Worm (Caenorhabditis elegans): ENCODE results near the gene nhr-152.

Gene nhr-152

DNA sequence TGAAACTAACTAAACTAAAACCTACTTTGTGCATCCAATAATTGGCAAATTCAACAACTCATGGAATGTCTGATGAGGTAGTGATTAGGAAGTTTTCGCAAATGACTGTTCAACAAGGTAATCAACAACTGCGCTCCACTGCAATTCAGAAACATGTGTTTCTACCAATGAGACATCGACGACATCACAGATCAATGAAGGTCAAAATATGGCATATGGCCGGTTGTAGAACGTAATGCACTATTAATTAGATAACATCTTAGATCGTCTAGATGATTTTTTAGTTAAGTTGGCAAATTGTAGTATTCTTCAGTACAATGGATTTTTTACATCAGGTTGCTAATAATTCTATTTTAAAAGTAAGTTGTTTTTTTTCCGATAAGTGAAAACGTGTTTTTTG is at the start of gene nhr-152, which contains the start of gene nhr-94:
TSS of gene nhr-152 (plus strand) at position 162 of the 400 bp plus-strand sequence.
TSS of gene nhr-94 (minus strand) at position 147 of the 400 bp plus-strand sequence.
- no peak for TF ChIP-seq F13H6.1 (tag; optimal IDR thresholded peaks at IDR 0.05)
- no peak for TF ChIP-seq ZK546.5 (tag; optimal IDR thresholded peaks at IDR 0.05)
- no peak for TF ChIP-seq unc-39 (tag; optimal IDR thresholded peaks at IDR 0.05)
- TF ChIP-seq egl-27 (tag; optimal IDR thresholded peaks at IDR 0.05): no peak
- TF ChIP-seq ceh-82 (tag; optimal IDR thresholded peaks at IDR 0.05): no peak
- no peak for TF ChIP-seq R02D3.7 (tag; optimal IDR thresholded peaks at IDR 0.05)
- TF ChIP-seq snpc-4 (tag; optimal IDR thresholded peaks at IDR 0.05): no peak
- TF ChIP-seq nhr-237 (tag; optimal IDR thresholded peaks at IDR 0.05): no peak
- TF ChIP-seq dmd-4 (tag; optimal IDR thresholded peaks at IDR 0.05): no peak
- peak; percentile 6 for TF ChIP-seq fos-1 (tag; optimal IDR thresholded peaks at IDR 0.05)
- TF ChIP-seq skn-1 (tag; optimal IDR thresholded peaks at IDR 0.05): no peak
- no peak for TF ChIP-seq ztf-4 (tag; optimal IDR thresholded peaks at IDR 0.05)
- TF ChIP-seq nhr-6 (tag; optimal IDR thresholded peaks at IDR 0.05): no peak
- no peak for TF ChIP-seq nhr-23 (tag; optimal IDR thresholded peaks at IDR 0.05)
- TF ChIP-seq ama-1 (optimal IDR thresholded peaks at IDR 0.05): no peak
- TF ChIP-seq mbf-1 (tag; optimal IDR thresholded peaks at IDR 0.05): no peak
- no peak for TF ChIP-seq C34F6.9 (tag; optimal IDR thresholded peaks at IDR 0.05)
- no peak for TF ChIP-seq nhr-129 (tag; optimal IDR thresholded peaks at IDR 0.05)
- TF ChIP-seq elt-3 (tag; optimal IDR thresholded peaks at IDR 0.05): no peak
- TF ChIP-seq blmp-1 (tag; optimal IDR thresholded peaks at IDR 0.05; ENCODE audit: insufficient read depth): no peak
- no peak for TF ChIP-seq lin-11 (tag; optimal IDR thresholded peaks at IDR 0.05)
- TF ChIP-seq sma-9 (GFP tag; optimal IDR thresholded peaks at IDR 0.05): peak; percentile 82
- no peak for TF ChIP-seq sma-9 (tag; optimal IDR thresholded peaks at IDR 0.05)
- TF ChIP-seq nhr-25 (tag; optimal IDR thresholded peaks at IDR 0.05): peak; percentile 77
- TF ChIP-seq mdl-1 (tag; optimal IDR thresholded peaks at IDR 0.05): no peak
- no peak for TF ChIP-seq alr-1 (tag; optimal IDR thresholded peaks at IDR 0.05)
- TF ChIP-seq zag-1 (tag; optimal IDR thresholded peaks at IDR 0.05): no peak
- no peak for TF ChIP-seq aly-2 (tag; optimal IDR thresholded peaks at IDR 0.05)
- TF ChIP-seq gmeb-1 (tag; optimal IDR thresholded peaks at IDR 0.05): no peak
- TF ChIP-seq lin-13 (GFP tag; optimal IDR thresholded peaks at IDR 0.05): no peak
- no peak for TF ChIP-seq lsy-2 (tag; optimal IDR thresholded peaks at IDR 0.05)
- peak; percentile 11 for TF ChIP-seq elt-1 (tag; optimal IDR thresholded peaks at IDR 0.05)

DNA sequence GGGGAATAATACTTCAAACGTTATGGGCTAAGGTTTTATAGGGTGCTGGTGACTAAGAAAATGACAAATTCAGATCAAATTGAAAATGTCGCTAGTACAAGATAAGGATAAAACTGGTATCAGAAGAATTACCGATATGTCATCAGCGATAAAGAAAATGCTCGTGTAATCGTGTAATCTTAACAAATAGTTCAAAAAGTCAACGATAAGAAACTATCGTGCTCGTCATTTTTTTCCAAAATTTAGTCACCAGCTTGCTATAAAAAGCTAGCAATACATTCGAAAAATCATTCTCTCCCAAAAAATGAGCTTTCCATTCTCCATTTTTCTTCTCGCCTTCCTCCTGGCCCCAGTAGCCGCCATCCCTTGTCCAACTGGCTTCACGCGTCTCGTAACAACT is 48.3 kb upstream of the nhr-152 start, which contains the start of gene clec-45:
TSS of gene clec-45 (plus strand) at position 301 of the 400 bp plus-strand sequence.
- no peak for TF ChIP-seq sma-9 (GFP tag; optimal IDR thresholded peaks at IDR 0.05)
- no peak for TF ChIP-seq sma-9 (tag; optimal IDR thresholded peaks at IDR 0.05)
- TF ChIP-seq mdl-1 (tag; optimal IDR thresholded peaks at IDR 0.05): no peak
- no peak for TF ChIP-seq elt-3 (tag; optimal IDR thresholded peaks at IDR 0.05)
- TF ChIP-seq lin-11 (tag; optimal IDR thresholded peaks at IDR 0.05): no peak
- no peak for TF ChIP-seq nhr-10 (tag; optimal IDR thresholded peaks at IDR 0.05)
- no peak for TF ChIP-seq elt-1 (tag; optimal IDR thresholded peaks at IDR 0.05)
- TF ChIP-seq nhr-6 (tag; optimal IDR thresholded peaks at IDR 0.05): no peak
- no peak for TF ChIP-seq nhr-11 (tag; optimal IDR thresholded peaks at IDR 0.05)
- TF ChIP-seq ceh-16 (tag; optimal IDR thresholded peaks at IDR 0.05): no peak
- TF ChIP-seq sem-4 (tag; optimal IDR thresholded peaks at IDR 0.05): no peak

DNA sequence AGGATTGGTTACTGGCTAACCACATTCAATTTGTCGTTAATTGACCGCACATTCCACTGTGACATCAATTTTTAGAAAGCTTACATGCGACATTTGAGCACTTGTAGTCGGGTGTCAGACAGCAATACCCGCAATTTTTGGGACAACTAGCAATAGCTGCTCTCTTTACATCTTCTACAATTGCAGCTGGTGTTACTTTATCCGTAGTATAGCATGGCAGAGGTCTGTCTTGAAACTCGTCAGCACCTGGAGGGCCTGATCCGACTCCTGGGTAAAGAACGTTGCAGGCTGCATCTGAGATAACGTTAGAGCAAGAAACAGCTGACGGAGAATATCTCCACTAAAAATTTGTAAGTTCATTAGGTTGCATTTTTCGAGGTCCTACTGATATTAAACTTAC is 46.8 kb upstream of the nhr-152 start:
- TF ChIP-seq mdl-1 (tag; optimal IDR thresholded peaks at IDR 0.05) (no peak), peb-1 (tag; optimal IDR thresholded peaks at IDR 0.05) (no peak), nhr-237 (tag; optimal IDR thresholded peaks at IDR 0.05) (no peak), F13H6.1 (tag; optimal IDR thresholded peaks at IDR 0.05) (no peak), elt-1 (tag; optimal IDR thresholded peaks at IDR 0.05) (no peak), ztf-11 (tag; optimal IDR thresholded peaks at IDR 0.05) (no peak), fos-1 (tag; optimal IDR thresholded peaks at IDR 0.05) (no peak), ceh-82 (tag; optimal IDR thresholded peaks at IDR 0.05) (no peak), sem-4 (tag; optimal IDR thresholded peaks at IDR 0.05) (no peak)

DNA sequence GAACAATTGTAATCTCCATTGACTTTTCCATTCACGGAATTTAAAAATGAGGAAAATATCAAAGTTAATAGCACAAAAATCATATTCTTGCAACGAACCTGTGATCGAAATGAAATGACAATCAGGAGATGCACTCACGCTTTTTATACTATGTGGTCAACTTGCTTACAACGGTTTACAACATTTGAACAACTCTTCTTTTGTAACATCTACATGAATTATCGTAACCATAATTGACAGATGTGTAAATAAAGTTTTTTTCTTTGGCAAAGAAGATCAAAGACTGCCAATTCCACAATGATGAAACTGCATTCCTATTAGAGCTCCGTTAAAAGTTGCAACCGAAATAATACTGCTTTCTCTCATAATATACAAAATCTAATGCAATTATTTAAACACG is 46.4 kb upstream of the nhr-152 start, which contains the start of gene F07C4.10:
TSS of gene F07C4.10 (minus strand) at position 101 of the 400 bp plus-strand sequence.
- no peak for TF ChIP-seq F13H6.1 (tag; optimal IDR thresholded peaks at IDR 0.05)
- TF ChIP-seq sma-3 (GFP tag; optimal IDR thresholded peaks at IDR 0.05): no peak
- no peak for TF ChIP-seq skn-1 (tag; optimal IDR thresholded peaks at IDR 0.05)
- TF ChIP-seq unc-62 (GFP tag; optimal IDR thresholded peaks at IDR 0.05): no peak
- no peak for TF ChIP-seq unc-55 (GFP tag; optimal IDR thresholded peaks at IDR 0.05)
- TF ChIP-seq nhr-23 (tag; optimal IDR thresholded peaks at IDR 0.05): no peak
- no peak for TF ChIP-seq peb-1 (tag; optimal IDR thresholded peaks at IDR 0.05)
- no peak for TF ChIP-seq zag-1 (tag; optimal IDR thresholded peaks at IDR 0.05)
- no peak for TF ChIP-seq ceh-16 (tag; optimal IDR thresholded peaks at IDR 0.05)
- TF ChIP-seq egl-27 (tag; optimal IDR thresholded peaks at IDR 0.05): no peak
- no peak for TF ChIP-seq nhr-11 (tag; optimal IDR thresholded peaks at IDR 0.05)
- no peak for TF ChIP-seq ztf-4 (tag; optimal IDR thresholded peaks at IDR 0.05)
- no peak for TF ChIP-seq ZK546.5 (tag; optimal IDR thresholded peaks at IDR 0.05)
- TF ChIP-seq ama-1 (optimal IDR thresholded peaks at IDR 0.05): no peak
- no peak for TF ChIP-seq mbf-1 (tag; optimal IDR thresholded peaks at IDR 0.05)
- TF ChIP-seq fos-1 (tag; optimal IDR thresholded peaks at IDR 0.05): no peak
- no peak for TF ChIP-seq nhr-6 (tag; optimal IDR thresholded peaks at IDR 0.05)
- no peak for TF ChIP-seq nhr-21 (tag; optimal IDR thresholded peaks at IDR 0.05)

All from whole organism, L2 larva.